Worm (Caenorhabditis elegans) whole organism, L1 larva: ENCODE results near the gene inpp-4B.
A peak's percentile ranks its signal among the peaks of the same experiment; 100 is the strongest.

Source experiments
- C04F5.9 ChIP-seq: sonication (generic microtip); optimal IDR thresholded peaks from 2 replicates; lab custom pipeline; 2016; ENCODE audit warnings: missing genetic modification characterization, missing compliant biosample characterization
- C16A3.4 ChIP-seq: fragments of 150-350 bp; optimal IDR thresholded peaks from 2 replicates; lab custom pipeline; 2014; ENCODE audit warnings: missing biosample characterization, missing genetic modification characterization
- C34B4.2 ChIP-seq: sonication (generic microtip); optimal IDR thresholded peaks from 2 replicates; lab custom pipeline; 2017; ENCODE audit warnings: mild to moderate bottlenecking, missing genetic modification characterization, missing compliant biosample characterization
- Y116A8C.19 ChIP-seq: sonication (generic microtip); optimal IDR thresholded peaks from 2 replicates; lab custom pipeline; 2016; ENCODE audit warnings: missing compliant biosample characterization, missing genetic modification characterization, borderline replicate concordance
- alr-1 ChIP-seq: fragments of 200-800 bp; sonication (Bioruptor generic); optimal IDR thresholded peaks from 2 replicates; lab custom pipeline; 2018; ENCODE audit warnings: borderline replicate concordance, mild to moderate bottlenecking, missing genetic modification characterization, missing compliant biosample characterization
- ama-1 ChIP-seq: fragments of 150-350 bp; optimal IDR thresholded peaks from 2 replicates; lab custom pipeline; 2014
- ceh-63 ChIP-seq: fragments of 200-800 bp; sonication (Bioruptor generic); optimal IDR thresholded peaks from 2 replicates; lab custom pipeline; 2018; ENCODE audit warnings: mild to moderate bottlenecking, missing genetic modification characterization, missing compliant biosample characterization
- ceh-8 ChIP-seq: fragments of 200-800 bp; sonication (Bioruptor generic); optimal IDR thresholded peaks from 2 replicates; lab custom pipeline; 2018; ENCODE audit warnings: mild to moderate bottlenecking, missing genetic modification characterization, moderate library complexity, missing compliant biosample characterization
- dsc-1 ChIP-seq: sonication (generic microtip); optimal IDR thresholded peaks from 2 replicates; lab custom pipeline; 2016; ENCODE audit warnings: mild to moderate bottlenecking, missing genetic modification characterization, missing compliant biosample characterization
- efl-3 ChIP-seq: fragments of 200-800 bp; sonication (Bioruptor generic); optimal IDR thresholded peaks from 2 replicates; lab custom pipeline; 2018; ENCODE audit warnings: mild to moderate bottlenecking, missing genetic modification characterization, missing compliant biosample characterization
- egl-27 ChIP-seq, 2 experiments: fragments of 150-350 bp in 1 of 2; sonication (generic microtip); optimal IDR thresholded peaks; 3 replicates each; lab custom pipeline; 2017 to 2018; ENCODE audit warnings: missing biosample characterization in 2 of 2, missing genetic modification characterization in 2 of 2, missing genetic modification reagents in 2 of 2
- elt-2 ChIP-seq: sonication (generic microtip); optimal IDR thresholded peaks from 2 replicates; lab custom pipeline; 2016; ENCODE audit warnings: missing genetic modification characterization, mild to moderate bottlenecking, inconsistent platforms, missing compliant biosample characterization, missing genetic modification reagents
- ets-5 ChIP-seq: fragments of 200-800 bp; sonication (Bioruptor generic); IDR thresholded peaks from 2 replicates; pipeline ENCODE4 v1.3.6; 2022; ENCODE audit warnings: missing genetic modification characterization, missing compliant biosample characterization
- fkh-10 ChIP-seq: sonication (generic microtip); optimal IDR thresholded peaks from 2 replicates; lab custom pipeline; 2017; ENCODE audit warnings: missing biosample characterization, missing genetic modification reagents, missing genetic modification characterization
- fkh-4 ChIP-seq: sonication (generic microtip); optimal IDR thresholded peaks from 2 replicates; lab custom pipeline; 2016; ENCODE audit warnings: missing compliant biosample characterization, missing genetic modification characterization, borderline replicate concordance
- fkh-8 ChIP-seq: sonication (generic microtip); optimal IDR thresholded peaks from 2 replicates; lab custom pipeline; 2016; ENCODE audit warnings: mild to moderate bottlenecking, missing genetic modification characterization, missing compliant biosample characterization
- fos-1 ChIP-seq: fragments of 150-350 bp; optimal IDR thresholded peaks from 2 replicates; lab custom pipeline; 2014; ENCODE audit warnings: missing biosample characterization, missing genetic modification characterization
- grh-1 ChIP-seq: fragments of 200-800 bp; sonication (Bioruptor generic); IDR thresholded peaks from 2 replicates; pipeline ENCODE4 v1.3.6; 2022; ENCODE audit warnings: missing genetic modification reagents, missing genetic modification characterization, missing compliant biosample characterization
- hlh-17 ChIP-seq: fragments of 200-800 bp; sonication (Bioruptor generic); optimal IDR thresholded peaks from 2 replicates; lab custom pipeline; 2018; ENCODE audit warnings: missing genetic modification characterization, mild to moderate bottlenecking, missing compliant biosample characterization, moderate library complexity, borderline replicate concordance
- hlh-4 ChIP-seq: sonication (generic microtip); optimal IDR thresholded peaks from 2 replicates; lab custom pipeline; 2016; ENCODE audit warnings: mild to moderate bottlenecking, missing genetic modification characterization, missing compliant biosample characterization
- hpl-2 ChIP-seq: fragments of 150-350 bp; optimal IDR thresholded peaks from 2 replicates; lab custom pipeline; 2014; ENCODE audit warnings: missing biosample characterization, missing genetic modification reagents, missing genetic modification characterization
- isw-1 ChIP-seq: fragments of 200-800 bp; sonication (Bioruptor generic); IDR thresholded peaks from 2 replicates; pipeline ENCODE4 v1.3.6; 2022; ENCODE audit warnings: missing genetic modification characterization, missing compliant biosample characterization
- jun-1 ChIP-seq: fragments of 150-350 bp; optimal IDR thresholded peaks from 2 replicates; lab custom pipeline; 2014; ENCODE audit warnings: missing biosample characterization, missing genetic modification reagents, missing genetic modification characterization
- lin-14 ChIP-seq: fragments of 200-800 bp; sonication (Bioruptor generic); optimal IDR thresholded peaks from 2 replicates; lab custom pipeline; 2018; ENCODE audit warnings: mild to moderate bottlenecking, missing genetic modification characterization, moderate library complexity, missing compliant biosample characterization
- lin-35 ChIP-seq, 2 experiments: fragments of 150-350 bp; optimal IDR thresholded peaks; 2 replicates each; lab custom pipeline; 2014; ENCODE audit warnings: missing biosample characterization in 2 of 2, missing genetic modification characterization in 2 of 2, missing genetic modification reagents in 2 of 2
- mab-9 ChIP-seq: fragments of 200-800 bp; sonication (Bioruptor generic); IDR thresholded peaks from 2 replicates; pipeline ENCODE4 v1.3.6; 2022; ENCODE audit warnings: missing genetic modification reagents, missing genetic modification characterization, missing compliant biosample characterization
- mdl-1 ChIP-seq, 2 experiments: fragments of 150-350 bp; optimal IDR thresholded peaks; 2 replicates each; lab custom pipeline; 2014 to 2017; ENCODE audit warnings: missing biosample characterization in 2 of 2, missing genetic modification characterization in 2 of 2, inconsistent platforms in 1 of 2
- mef-2 ChIP-seq: fragments of 150-350 bp; optimal IDR thresholded peaks from 2 replicates; lab custom pipeline; 2014; ENCODE audit warnings: missing biosample characterization, missing genetic modification characterization
- nhr-11 ChIP-seq: fragments of 150-350 bp; optimal IDR thresholded peaks from 2 replicates; lab custom pipeline; 2014; ENCODE audit warnings: missing biosample characterization, missing genetic modification characterization
- nhr-20 ChIP-seq: sonication (generic microtip); optimal IDR thresholded peaks from 2 replicates; lab custom pipeline; 2016; ENCODE audit warnings: mild to moderate bottlenecking, missing genetic modification characterization, missing compliant biosample characterization
- nhr-237 ChIP-seq: fragments of 150-350 bp; optimal IDR thresholded peaks from 2 replicates; lab custom pipeline; 2014; ENCODE audit warnings: missing biosample characterization, missing genetic modification characterization
- nhr-28 ChIP-seq: fragments of 150-350 bp; optimal IDR thresholded peaks from 2 replicates; lab custom pipeline; 2014; ENCODE audit warnings: missing biosample characterization, missing genetic modification characterization
- nhr-71 ChIP-seq: sonication (generic microtip); optimal IDR thresholded peaks from 2 replicates; lab custom pipeline; 2016; ENCODE audit warnings: mild to moderate bottlenecking, missing genetic modification characterization, moderate library complexity, missing compliant biosample characterization
- nhr-77 ChIP-seq: fragments of 150-350 bp; optimal IDR thresholded peaks from 2 replicates; lab custom pipeline; 2014; ENCODE audit warnings: missing biosample characterization, missing genetic modification characterization
- nhr-84 ChIP-seq: sonication (generic microtip); optimal IDR thresholded peaks from 2 replicates; lab custom pipeline; 2017; ENCODE audit warnings: missing biosample characterization, missing genetic modification characterization
- nhr-85 ChIP-seq: sonication (generic microtip); peaks from one replicate; lab custom pipeline; 2016; ENCODE audit warnings: missing genetic modification characterization, inconsistent platforms, missing compliant biosample characterization
- nhr-90 ChIP-seq: sonication (generic microtip); optimal IDR thresholded peaks from 2 replicates; lab custom pipeline; 2016; ENCODE audit warnings: mild to moderate bottlenecking, missing genetic modification characterization, missing compliant biosample characterization; ENCODE audit not compliant: poor library complexity
- snpc-4 ChIP-seq: fragments of 150-350 bp; optimal IDR thresholded peaks from 2 replicates; lab custom pipeline; 2014; ENCODE audit warnings: missing biosample characterization, missing genetic modification characterization
- snu-23 ChIP-seq: sonication (generic microtip); optimal IDR thresholded peaks from 2 replicates; lab custom pipeline; 2016; ENCODE audit warnings: missing genetic modification characterization, missing compliant biosample characterization
- sox-4 ChIP-seq: sonication (generic microtip); optimal IDR thresholded peaks from 2 replicates; lab custom pipeline; 2016; ENCODE audit warnings: missing genetic modification characterization, missing compliant biosample characterization
- unc-30 ChIP-seq: sonication (generic microtip); optimal IDR thresholded peaks from 2 replicates; lab custom pipeline; 2017; ENCODE audit warnings: missing biosample characterization, missing genetic modification characterization
- unc-62 ChIP-seq: fragments of 150-350 bp; optimal IDR thresholded peaks from 2 replicates; lab custom pipeline; 2014; ENCODE audit warnings: missing biosample characterization, missing genetic modification reagents, missing genetic modification characterization
- unc-98 ChIP-seq: fragments of 200-800 bp; sonication (Bioruptor generic); IDR thresholded peaks from 2 replicates; pipeline ENCODE4 v1.3.6; 2022; ENCODE audit warnings: missing genetic modification characterization, missing compliant biosample characterization
- xbp-1 ChIP-seq: sonication (generic microtip); optimal IDR thresholded peaks from 2 replicates; lab custom pipeline; 2016; ENCODE audit warnings: missing genetic modification characterization, missing compliant biosample characterization
- zag-1 ChIP-seq: fragments of 150-350 bp; optimal IDR thresholded peaks from 2 replicates; lab custom pipeline; 2014; ENCODE audit warnings: missing biosample characterization, missing genetic modification characterization
- zip-4 ChIP-seq: fragments of 200-800 bp; sonication (Bioruptor generic); optimal IDR thresholded peaks from 2 replicates; lab custom pipeline; 2018; ENCODE audit warnings: mild to moderate bottlenecking, missing genetic modification characterization, moderate library complexity, missing compliant biosample characterization

inpp-4B gene

ce11 chrIII:10284214-10284613 lies 17.5 kb upstream of the inpp-4B start (continued):
- TF ChIP-seq grh-1 (GFP tag; lab: Robert Waterston, UW) (no peak), xbp-1 (peak; percentile 49), jun-1 (tag; lab: Kevin White, UChicago) (no peak), elt-2 (no peak), nhr-90 (tag; lab: Kevin White, UChicago) (no peak), fkh-10 (GFP tag; lab: Kevin White, UChicago) (peak; percentile 82), alr-1 (tag; lab: Kevin White, UChicago) (no peak), dsc-1 (tag; lab: Kevin White, UChicago) (peak; percentile 77), C34B4.2 (no peak), zip-4 (GFP tag; lab: Kevin White, UChicago) (no peak), mab-9 (GFP tag; lab: Robert Waterston, UW) (peak; percentile 25; the same call in 1 of the 2 replicates), efl-3 (GFP tag; lab: Kevin White, UChicago) (no peak), sox-4 (no peak), nhr-77 (tag; lab: Kevin White, UChicago) (no peak), fos-1 (tag; lab: Kevin White, UChicago) (no peak), fkh-4 (no peak), isw-1 (GFP tag; lab: Robert Waterston, UW) (peak; percentile 69), mef-2 (tag; lab: Kevin White, UChicago) (peak; percentile 8), snpc-4 (tag; lab: Kevin White, UChicago) (peak; percentile 16), lin-14 (GFP tag; lab: Kevin White, UChicago) (peak; percentile 98), mdl-1 (tag; optimal IDR thresholded peaks at IDR 0.05; lab: Kevin White, UChicago) (peak in 1 of 2 experiments; percentile 39), hlh-4 (tag; lab: Kevin White, UChicago) (no peak), C04F5.9 (tag; lab: Kevin White, UChicago) (no peak), Y116A8C.19 (tag; lab: Kevin White, UChicago) (no peak), hlh-17 (GFP tag; lab: Kevin White, UChicago) (no peak), hpl-2 (GFP tag; lab: Kevin White, UChicago) (no peak), lin-35 (GFP tag; optimal IDR thresholded peaks at IDR 0.05; lab: Kevin White, UChicago) (peak in 1 of 2 experiments; percentile 29), ceh-8 (peak; percentile 13), egl-27 (tag; optimal IDR thresholded peaks at IDR 0.05; lab: Kevin White, UChicago) (peak in 1 of 2 experiments; percentile 22), zag-1 (tag; lab: Kevin White, UChicago) (no peak), nhr-85 (no peak), nhr-84 (no peak), nhr-20 (tag; lab: Kevin White, UChicago) (peak; percentile 11), unc-62 (GFP tag; lab: Kevin White, UChicago) (no peak), unc-30 (tag; lab: Kevin White, UChicago) (no peak), snu-23 (GFP tag; lab: Kevin White, UChicago) (peak; percentile 37), ama-1 (no peak), fkh-8 (peak; percentile 91), unc-98 (GFP tag; lab: Robert Waterston, UW) (no peak), nhr-71 (peak; percentile 80), C16A3.4 (no peak), nhr-28 (tag; lab: Kevin White, UChicago) (no peak), ets-5 (GFP tag; lab: Robert Waterston, UW) (no peak), nhr-237 (tag; lab: Kevin White, UChicago) (no peak), nhr-11 (tag; lab: Kevin White, UChicago) (no peak), ceh-63 (GFP tag; lab: Kevin White, UChicago) (no peak)
